Worm (Caenorhabditis elegans) whole organism, early embryonic: ENCODE measurements around the gene chdh-1.

Source experiments
- B0310.2 ChIP-seq: sonication (generic microtip); optimal IDR thresholded peaks from 2 replicates; lab custom pipeline; 2016; ENCODE audit warnings: mild to moderate bottlenecking, missing genetic modification characterization, missing compliant biosample characterization
- F13C5.2 ChIP-seq: sonication (generic microtip); optimal IDR thresholded peaks from 2 replicates; lab custom pipeline; 2017; ENCODE audit warnings: mild to moderate bottlenecking, missing genetic modification characterization, inconsistent platforms, missing compliant biosample characterization
- ama-1 ChIP-seq: fragments of 150-350 bp; optimal IDR thresholded peaks from 2 replicates; lab custom pipeline; 2014
- ceh-36 ChIP-seq: sonication (generic microtip); optimal IDR thresholded peaks from 2 replicates; lab custom pipeline; 2016; ENCODE audit warnings: missing genetic modification characterization, inconsistent platforms, missing compliant biosample characterization
- flt-1 ChIP-seq: fragments of 200-800 bp; sonication (Bioruptor generic); IDR thresholded peaks from 2 replicates; pipeline ENCODE4 v1.3.6; 2022; ENCODE audit warnings: missing genetic modification characterization, missing compliant biosample characterization
- hmbx-1 ChIP-seq: sonication (generic microtip); optimal IDR thresholded peaks from 2 replicates; lab custom pipeline; 2016; ENCODE audit warnings: mild to moderate bottlenecking, missing genetic modification characterization, missing compliant biosample characterization
- hnd-1 ChIP-seq: sonication (generic microtip); optimal IDR thresholded peaks from 2 replicates; lab custom pipeline; 2016; ENCODE audit warnings: missing genetic modification characterization, missing compliant biosample characterization
- scrt-1 ChIP-seq: fragments of 200-800 bp; sonication (Bioruptor generic); IDR thresholded peaks from 2 replicates; pipeline ENCODE4 v1.3.6; 2022; ENCODE audit warnings: missing genetic modification characterization, missing compliant biosample characterization
- sea-1 ChIP-seq: fragments of 200-800 bp; sonication (Bioruptor generic); conservative IDR thresholded peaks from 2 replicates; pipeline ENCODE4 v1.3.6; 2022; ENCODE audit warnings: missing genetic modification characterization, missing compliant biosample characterization
- tbx-11 ChIP-seq: fragments of 200-800 bp; sonication (Bioruptor generic); IDR thresholded peaks from 2 replicates; pipeline ENCODE4 v1.3.6; 2022; ENCODE audit warnings: missing genetic modification characterization, missing compliant biosample characterization
- tbx-37 ChIP-seq: fragments of 200-800 bp; sonication (Bioruptor generic); conservative IDR thresholded peaks from 2 replicates; pipeline ENCODE4 v1.3.6; 2022; ENCODE audit warnings: missing genetic modification reagents, missing genetic modification characterization, missing compliant biosample characterization
- tra-4 ChIP-seq: sonication (generic microtip); optimal IDR thresholded peaks from 2 replicates; lab custom pipeline; 2017; ENCODE audit warnings: missing genetic modification characterization, missing compliant biosample characterization

DNA sequence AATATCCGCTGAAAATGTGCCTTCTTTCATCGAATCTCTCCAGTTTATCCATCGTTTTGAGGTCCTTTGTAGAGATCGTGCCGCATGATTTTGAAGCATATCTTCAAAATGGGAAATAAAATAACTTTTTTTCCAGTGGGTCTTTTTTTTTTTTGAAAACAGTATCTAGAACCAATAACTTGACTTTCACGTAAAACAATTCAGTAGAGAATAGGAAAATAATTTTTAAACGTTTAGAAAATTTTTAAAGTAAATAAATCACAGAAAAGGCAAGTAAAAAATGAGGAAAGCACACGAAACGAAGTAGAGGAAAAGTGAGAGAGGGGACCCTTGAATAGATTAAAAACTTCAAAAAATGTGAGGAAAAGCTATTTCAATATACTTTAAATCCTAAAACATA lies at the start of gene chdh-1:
- TF ChIP-seq tra-4 (tag; lab: Kevin White, UChicago) (no peak), ama-1 (lab: Kevin White, UChicago) (no peak), scrt-1 (GFP tag; lab: Robert Waterston, UW) (no peak), B0310.2 (no peak), ceh-36 (tag; lab: Kevin White, UChicago) (no peak), hnd-1 (tag; lab: Kevin White, UChicago) (no peak), hmbx-1 (no peak), tbx-11 (GFP tag; lab: Robert Waterston, UW) (no peak), tbx-37 (no peak), flt-1 (GFP tag; lab: Robert Waterston, UW) (no peak), F13C5.2 (tag; lab: Kevin White, UChicago) (no peak), sea-1 (GFP tag; lab: Robert Waterston, UW) (no peak)
